Fruit fly (Drosophila melanogaster): ENCODE measurements around the gene daed.
A peak's percentile ranks its signal among the peaks of the same experiment; 100 is the strongest.

Gene daed

DNA sequence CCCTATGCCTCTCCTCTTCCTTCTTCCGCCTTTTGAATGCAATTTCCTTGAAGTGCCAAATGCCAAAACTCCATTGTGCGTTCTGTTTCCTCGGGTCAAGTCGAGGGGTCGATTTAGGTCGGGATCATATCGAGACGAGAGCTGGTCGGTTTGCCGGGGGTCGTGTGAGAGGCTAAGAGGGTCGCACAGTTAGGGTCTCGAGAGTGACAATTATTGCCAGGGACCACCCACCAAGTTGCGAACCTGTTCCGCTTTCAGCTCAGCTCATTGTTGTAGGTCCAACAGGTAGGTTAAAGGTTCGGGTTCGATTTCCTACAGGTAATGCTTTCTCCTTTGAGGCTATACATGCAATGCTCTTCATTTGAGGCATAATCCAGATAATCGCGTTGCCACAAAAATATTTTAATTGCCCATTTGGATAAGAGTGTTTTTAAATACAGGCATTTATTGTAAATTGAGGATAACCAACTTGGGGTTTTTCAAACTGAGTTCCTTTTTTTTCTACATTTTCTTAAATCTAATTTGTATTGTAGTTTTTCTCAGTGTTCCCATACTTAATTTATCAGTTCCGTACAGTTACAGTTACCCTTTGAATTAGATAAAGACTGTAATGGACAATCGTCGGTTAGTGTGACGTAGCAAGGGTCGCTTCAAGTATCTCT lies 43.5 kb downstream of the daed start:
- TF ChIP-seq CG32006 (GFP tag; optimal IDR thresholded peaks at IDR 0.05): peak; percentile 6
- TF ChIP-seq dsx (GFP tag; optimal IDR thresholded peaks at IDR 0.05; ENCODE audit: poor library complexity, severe bottlenecking): no peak
- TF ChIP-seq Hr38 (GFP tag; optimal IDR thresholded peaks at IDR 0.05): no peak
- TF ChIP-seq cyc (GFP tag; optimal IDR thresholded peaks at IDR 0.05): no peak
- TF ChIP-seq vri (GFP tag; optimal IDR thresholded peaks at IDR 0.05): no peak
- TF ChIP-seq CG11902 (GFP tag; optimal IDR thresholded peaks at IDR 0.05): no peak
- 0 out of 3 replicates have a peak, but pooled peaks have one; percentile 38 for TF ChIP-seq CG6163 (GFP tag; IDR thresholded peaks at IDR 0.05)
- no peak for TF ChIP-seq CG31627 (GFP tag; optimal IDR thresholded peaks at IDR 0.05)
- no peak for TF ChIP-seq fkh (GFP tag; optimal IDR thresholded peaks at IDR 0.05)
- TF ChIP-seq fd59A (GFP tag; optimal IDR thresholded peaks at IDR 0.05): no peak
- TF ChIP-seq Smox (GFP tag; optimal IDR thresholded peaks at IDR 0.05): no peak
- no peak for TF ChIP-seq net (GFP tag; optimal IDR thresholded peaks at IDR 0.05)
- TF ChIP-seq Eip78C (GFP tag): peak; percentile 63
- TF ChIP-seq CG8119 (GFP tag; IDR thresholded peaks at IDR 0.05): no peak
- no peak for TF ChIP-seq Ets96B (tag; optimal IDR thresholded peaks at IDR 0.05)
- TF ChIP-seq svp (GFP tag): peak; percentile 60
- no peak for TF ChIP-seq CG11294 (GFP tag; IDR thresholded peaks at IDR 0.05)
- TF ChIP-seq OdsH (GFP tag; optimal IDR thresholded peaks at IDR 0.05): no peak
- TF ChIP-seq Sox15 (GFP tag; optimal IDR thresholded peaks at IDR 0.05): no peak
- TF ChIP-seq CG6276 (GFP tag; optimal IDR thresholded peaks at IDR 0.05): no peak
- no peak for TF ChIP-seq CG7368 (GFP tag; optimal IDR thresholded peaks at IDR 0.05)
- TF ChIP-seq esn (GFP tag; optimal IDR thresholded peaks at IDR 0.05): no peak
- no peak for TF ChIP-seq ss (GFP tag; optimal IDR thresholded peaks at IDR 0.05)
- TF ChIP-seq acj6 (GFP tag; optimal IDR thresholded peaks at IDR 0.05): peak; percentile 25
- no peak for TF ChIP-seq CG34406 (GFP tag; optimal IDR thresholded peaks at IDR 0.05)
- no peak for TF ChIP-seq CG6792 (GFP tag; optimal IDR thresholded peaks at IDR 0.05)
- TF ChIP-seq lz (GFP tag; optimal IDR thresholded peaks at IDR 0.05): no peak
- TF ChIP-seq Ets21C (GFP tag; optimal IDR thresholded peaks at IDR 0.05): no peak
- TF ChIP-seq CG16779 (tag; optimal IDR thresholded peaks at IDR 0.05): no peak
- TF ChIP-seq CG3919 (GFP tag; optimal IDR thresholded peaks at IDR 0.05): no peak

dm6 chr2L:2171366-2172078 lies 44.6 kb downstream of the daed start:
- TF ChIP-seq CG6854 (GFP tag; optimal IDR thresholded peaks at IDR 0.05): peak; percentile 26
- peak; percentile 58 for TF ChIP-seq vri (GFP tag; optimal IDR thresholded peaks at IDR 0.05)
- no peak for TF ChIP-seq salr (GFP tag; optimal IDR thresholded peaks at IDR 0.05)
- TF ChIP-seq Eip78C (GFP tag): peak; percentile 28
- peak; percentile 68 for TF ChIP-seq fkh (GFP tag; optimal IDR thresholded peaks at IDR 0.05)

DNA sequence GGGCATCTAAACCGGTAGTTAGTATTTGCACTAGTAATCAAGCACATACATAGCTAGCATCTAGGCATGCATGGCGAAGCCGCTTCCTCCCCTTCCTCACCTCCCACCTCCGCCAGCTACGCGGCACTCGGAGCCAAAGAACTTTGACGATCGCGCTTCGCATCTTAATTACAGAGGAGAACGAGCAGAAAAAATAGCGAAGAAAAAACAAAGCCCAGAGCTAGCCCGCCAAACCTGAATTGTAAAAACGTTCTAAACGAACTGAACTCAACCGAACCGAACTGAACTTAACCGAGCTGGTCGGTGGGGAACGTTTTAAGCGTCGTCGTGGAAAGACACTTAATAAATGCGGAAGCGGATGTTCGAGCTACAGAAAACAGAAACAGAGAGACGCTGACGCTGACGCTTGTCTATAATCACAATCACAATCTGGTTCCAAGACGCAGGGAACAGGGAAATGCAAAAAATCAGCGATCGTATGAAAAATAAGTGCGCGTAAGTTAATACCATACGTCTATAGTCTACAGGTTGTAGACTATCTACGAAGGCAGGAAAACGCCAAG lies 47.1 kb downstream of the daed start:
- TF ChIP-seq Eip78C (GFP tag) (peak; percentile 29), CG6163 (GFP tag; IDR thresholded peaks at IDR 0.05) (0 out of 3 replicates have a peak, but pooled peaks have one; percentile 5), CG4318 (GFP tag; optimal IDR thresholded peaks at IDR 0.05) (no peak), svp (GFP tag) (peak; percentile 43), CG16779 (tag; optimal IDR thresholded peaks at IDR 0.05) (no peak), Lpt (GFP tag; optimal IDR thresholded peaks at IDR 0.05) (peak; percentile 4), CG3032 (tag; optimal IDR thresholded peaks at IDR 0.05) (no peak), esn (GFP tag; optimal IDR thresholded peaks at IDR 0.05) (no peak), CG6276 (GFP tag; optimal IDR thresholded peaks at IDR 0.05) (no peak), ss (GFP tag; optimal IDR thresholded peaks at IDR 0.05) (peak in 1 of 2 experiments; percentile 32), CG6792 (GFP tag; optimal IDR thresholded peaks at IDR 0.05) (no peak), spab (GFP tag; optimal IDR thresholded peaks at IDR 0.05) (no peak), lz (GFP tag; optimal IDR thresholded peaks at IDR 0.05) (no peak), Sox15 (GFP tag; optimal IDR thresholded peaks at IDR 0.05) (no peak)
